Fruit fly (Drosophila melanogaster): ENCODE measurements around the gene tos.

Gene tos

DNA sequence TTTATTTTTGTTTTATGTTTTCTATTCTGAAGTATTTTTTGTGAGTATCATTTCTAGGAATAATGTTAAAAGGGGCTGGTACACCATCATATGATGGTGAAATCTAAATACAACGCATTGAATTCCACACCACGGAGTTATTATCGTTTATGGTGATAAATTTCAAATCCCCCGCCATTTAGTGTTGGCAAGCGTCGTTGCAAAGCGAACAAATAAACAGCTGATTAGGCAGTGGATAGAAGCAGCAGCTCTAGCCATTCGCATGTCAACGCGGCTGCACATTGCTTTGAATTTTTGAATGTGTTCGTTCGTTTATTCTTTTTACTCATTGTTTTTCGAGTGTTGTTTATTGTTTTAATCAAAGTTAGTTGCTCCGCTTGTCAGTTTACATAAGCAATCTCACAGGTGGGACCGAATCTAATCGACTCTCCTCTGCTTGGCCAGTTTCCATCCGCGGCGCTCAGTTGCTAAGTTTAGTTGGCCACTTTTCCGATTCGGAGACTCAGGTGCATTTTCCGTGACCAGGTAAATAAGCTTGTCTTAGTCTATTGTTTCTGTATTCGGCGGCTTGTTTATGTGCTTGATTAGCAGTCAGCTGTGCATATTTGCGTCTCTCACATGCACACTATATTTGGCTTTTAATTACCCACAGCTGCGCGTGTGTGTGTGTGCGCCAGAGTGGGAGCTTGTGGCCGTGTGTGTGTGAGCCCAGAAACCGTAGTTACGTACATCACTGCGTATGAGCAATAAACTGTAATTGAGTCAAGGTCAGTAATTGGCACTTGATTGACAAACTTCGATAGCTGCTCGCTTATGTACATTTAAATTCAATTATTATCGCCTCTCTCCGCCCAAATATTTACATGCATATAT, 4.7 kb downstream of the tos start, which contains the start of the genes Mst36Fa and CG31751 (continued):
- no peak for TF ChIP-seq CG6272 (GFP tag; IDR thresholded peaks at IDR 0.05)
- peak; percentile 55 for TF ChIP-seq CG6254 (GFP tag; optimal IDR thresholded peaks at IDR 0.05)
- TF ChIP-seq crc (GFP tag; optimal IDR thresholded peaks at IDR 0.05) = peak; percentile 78
- TF ChIP-seq Sry-δ (GFP tag; optimal IDR thresholded peaks at IDR 0.05) = peak; percentile 29
- TF ChIP-seq Pdp1 (GFP tag; optimal IDR thresholded peaks at IDR 0.05) = peak in 1 of 2 experiments; percentile 67
- no peak for TF ChIP-seq Kr (GFP tag; optimal IDR thresholded peaks at IDR 0.05)
- peak; percentile 76 for TF ChIP-seq CG17912 (GFP tag; optimal IDR thresholded peaks at IDR 0.05)
- TF ChIP-seq CG14860 (GFP tag; IDR thresholded peaks at IDR 0.05; ENCODE audit: partially characterized antibody) = no peak
- no peak for TF ChIP-seq Dip3 (GFP tag; optimal IDR thresholded peaks at IDR 0.05)
- TF ChIP-seq gfzf (GFP tag; optimal IDR thresholded peaks at IDR 0.05) = peak; percentile 54
- no peak for TF ChIP-seq h (optimal IDR thresholded peaks at IDR 0.05)
- peak; percentile 88 for TF ChIP-seq Hey (tag; optimal IDR thresholded peaks at IDR 0.05)
- peak in 1 of 2 experiments; percentile 63 for TF ChIP-seq Hr78 (GFP tag; optimal IDR thresholded peaks at IDR 0.05)
- peak; percentile 93 for TF ChIP-seq CG6813 (GFP tag; optimal IDR thresholded peaks at IDR 0.05)
- no peak for TF ChIP-seq Tbp (GFP tag; optimal IDR thresholded peaks at IDR 0.05)
- TF ChIP-seq CG11085 (GFP tag; IDR thresholded peaks at IDR 0.05) = 0 out of 2 replicates have a peak, but pooled peaks have one; percentile 30
- TF ChIP-seq cas (GFP tag; IDR thresholded peaks at IDR 0.05) = no peak
- TF ChIP-seq pho (GFP tag; optimal IDR thresholded peaks at IDR 0.05) = peak; percentile 71
- no peak for TF ChIP-seq amos (GFP tag; IDR thresholded peaks at IDR 0.05; ENCODE audit: partially characterized antibody)
- no peak for TF ChIP-seq eve (GFP tag; optimal IDR thresholded peaks at IDR 0.05)
- peak; percentile 63 for TF ChIP-seq tap (tag; optimal IDR thresholded peaks at IDR 0.05)
- peak; percentile 99 for TF ChIP-seq CG17385 (GFP tag; optimal IDR thresholded peaks at IDR 0.05)
- no peak for TF ChIP-seq fru (optimal IDR thresholded peaks at IDR 0.05)
- peak; percentile 30 for TF ChIP-seq nmo (GFP tag; optimal IDR thresholded peaks at IDR 0.05)
- no peak for TF ChIP-seq mld (GFP tag; IDR thresholded peaks at IDR 0.05; ENCODE audit: partially characterized antibody)
- peak; percentile 6 for TF ChIP-seq ind (GFP tag; optimal IDR thresholded peaks at IDR 0.05)
- TF ChIP-seq E2f2 (GFP tag; IDR thresholded peaks at IDR 0.05) = peak; percentile 98
- TF ChIP-seq zfh2 (GFP tag; optimal IDR thresholded peaks at IDR 0.05) = peak; percentile 31
- peak; percentile 7 for TF ChIP-seq CG15696 (tag; optimal IDR thresholded peaks at IDR 0.05)
- TF ChIP-seq pb (GFP tag; optimal IDR thresholded peaks at IDR 0.05) = peak; percentile 78
- TF ChIP-seq toy (GFP tag; IDR thresholded peaks at IDR 0.05) = 0 out of 2 replicates have a peak, but pooled peaks have one; percentile 33
- peak; percentile 69 for TF ChIP-seq CG4617 (GFP tag; optimal IDR thresholded peaks at IDR 0.05; ENCODE audit: borderline replicate concordance)
- no peak for TF ChIP-seq peb (GFP tag; IDR thresholded peaks at IDR 0.05)
- TF ChIP-seq Hmx (GFP tag; optimal IDR thresholded peaks at IDR 0.05) = peak; percentile 9
- no peak for TF ChIP-seq CG15073 (GFP tag; optimal IDR thresholded peaks at IDR 0.05)
- TF ChIP-seq CG14667 (GFP tag; IDR thresholded peaks at IDR 0.05) = no peak
- TF ChIP-seq bcd (GFP tag; optimal IDR thresholded peaks at IDR 0.05) = peak; percentile 72
- 0 out of 2 replicates have a peak, but pooled peaks have one; percentile 33 for TF ChIP-seq CG43689 (GFP tag; IDR thresholded peaks at IDR 0.05)
- TF ChIP-seq CG9932 (GFP tag; IDR thresholded peaks at IDR 0.05) = peak; percentile 32; the same call in 1 of the 2 replicates
- TF ChIP-seq CG3838 (GFP tag; optimal IDR thresholded peaks at IDR 0.05) = peak; percentile 75
- peak; percentile 81 for TF ChIP-seq MBD-R2 (GFP tag; IDR thresholded peaks at IDR 0.05)
- peak; percentile 75 for TF ChIP-seq CG10274 (GFP tag; optimal IDR thresholded peaks at IDR 0.05)
- TF ChIP-seq Vsx1 (GFP tag; optimal IDR thresholded peaks at IDR 0.05) = peak; percentile 97
- TF ChIP-seq pita (GFP tag; optimal IDR thresholded peaks at IDR 0.05) = no peak
- TF ChIP-seq CG32532 (GFP tag; IDR thresholded peaks at IDR 0.05) = peak; percentile 6; the same call in 1 of the 2 replicates
- peak; percentile 46; the same call in 1 of the 2 replicates for TF ChIP-seq vvl (GFP tag; IDR thresholded peaks at IDR 0.05)
- no peak for TF ChIP-seq Hr39 (optimal IDR thresholded peaks at IDR 0.05)
- peak; percentile 75 for TF ChIP-seq CG31365 (tag; optimal IDR thresholded peaks at IDR 0.05)
- peak; percentile 52; the same call in 1 of the 3 replicates for TF ChIP-seq B-H1 (GFP tag; IDR thresholded peaks at IDR 0.05)

Data from whole organism, embryonic.